Worm (Caenorhabditis elegans) whole organism, L1 larva: Measurements from ENCODE around the gene W03G11.3.
A peak's percentile ranks its signal among the peaks of the same experiment; 100 is the strongest.

Experiments
- C04F5.9 ChIP-seq: sonication (generic microtip); optimal IDR thresholded peaks from 2 replicates; lab custom pipeline; 2016; ENCODE audit warnings: missing genetic modification characterization, missing compliant biosample characterization
- C16A3.4 ChIP-seq: fragments of 150-350 bp; optimal IDR thresholded peaks from 2 replicates; lab custom pipeline; 2014; ENCODE audit warnings: missing biosample characterization, missing genetic modification characterization
- C34B4.2 ChIP-seq: sonication (generic microtip); optimal IDR thresholded peaks from 2 replicates; lab custom pipeline; 2017; ENCODE audit warnings: mild to moderate bottlenecking, missing genetic modification characterization, missing compliant biosample characterization
- Y116A8C.19 ChIP-seq: sonication (generic microtip); optimal IDR thresholded peaks from 2 replicates; lab custom pipeline; 2016; ENCODE audit warnings: missing compliant biosample characterization, missing genetic modification characterization, borderline replicate concordance
- aha-1 ChIP-seq: fragments of 150-350 bp; optimal IDR thresholded peaks from 2 replicates; lab custom pipeline; 2014; ENCODE audit warnings: missing biosample characterization, missing genetic modification characterization
- alr-1 ChIP-seq: fragments of 200-800 bp; sonication (Bioruptor generic); optimal IDR thresholded peaks from 2 replicates; lab custom pipeline; 2018; ENCODE audit warnings: borderline replicate concordance, mild to moderate bottlenecking, missing genetic modification characterization, missing compliant biosample characterization
- aly-2 ChIP-seq: fragments of 150-350 bp; optimal IDR thresholded peaks from 2 replicates; lab custom pipeline; 2014; ENCODE audit warnings: missing biosample characterization, missing genetic modification characterization
- ama-1 ChIP-seq: fragments of 150-350 bp; optimal IDR thresholded peaks from 2 replicates; lab custom pipeline; 2014
- blmp-1 ChIP-seq: fragments of 150-350 bp; optimal IDR thresholded peaks from 2 replicates; lab custom pipeline; 2014; ENCODE audit warnings: missing biosample characterization, missing genetic modification characterization
- ceh-63 ChIP-seq: fragments of 200-800 bp; sonication (Bioruptor generic); optimal IDR thresholded peaks from 2 replicates; lab custom pipeline; 2018; ENCODE audit warnings: mild to moderate bottlenecking, missing genetic modification characterization, missing compliant biosample characterization
- ceh-90 ChIP-seq: sonication (generic microtip); optimal IDR thresholded peaks from 2 replicates; lab custom pipeline; 2016; ENCODE audit warnings: missing genetic modification characterization, missing compliant biosample characterization
- dpl-1 ChIP-seq, 3 experiments: fragments of 150-350 bp in 2 of 3; sonication (generic microtip) in 1 of 3; optimal IDR thresholded peaks; 2 replicates each; lab custom pipeline; 2014 to 2017; ENCODE audit warnings: missing biosample characterization in 3 of 3, missing genetic modification characterization in 3 of 3, missing genetic modification reagents in 3 of 3
- efl-3 ChIP-seq: fragments of 200-800 bp; sonication (Bioruptor generic); optimal IDR thresholded peaks from 2 replicates; lab custom pipeline; 2018; ENCODE audit warnings: mild to moderate bottlenecking, missing genetic modification characterization, missing compliant biosample characterization
- elt-2 ChIP-seq: sonication (generic microtip); optimal IDR thresholded peaks from 2 replicates; lab custom pipeline; 2016; ENCODE audit warnings: missing genetic modification characterization, mild to moderate bottlenecking, inconsistent platforms, missing compliant biosample characterization, missing genetic modification reagents
- elt-3 ChIP-seq, 6 experiments: fragments of 150-350 bp in 1 of 6; sonication (generic microtip); optimal IDR thresholded peaks; 2 replicates each; lab custom pipeline; 2017 to 2018; ENCODE audit warnings: missing biosample characterization in 6 of 6, missing genetic modification characterization in 6 of 6, inconsistent platforms in 1 of 6
- ets-5 ChIP-seq: fragments of 200-800 bp; sonication (Bioruptor generic); IDR thresholded peaks from 2 replicates; pipeline ENCODE4 v1.3.6; 2022; ENCODE audit warnings: missing genetic modification characterization, missing compliant biosample characterization
- fkh-4 ChIP-seq: sonication (generic microtip); optimal IDR thresholded peaks from 2 replicates; lab custom pipeline; 2016; ENCODE audit warnings: missing compliant biosample characterization, missing genetic modification characterization, borderline replicate concordance
- fkh-8 ChIP-seq: sonication (generic microtip); optimal IDR thresholded peaks from 2 replicates; lab custom pipeline; 2016; ENCODE audit warnings: mild to moderate bottlenecking, missing genetic modification characterization, missing compliant biosample characterization
- fos-1 ChIP-seq: fragments of 150-350 bp; optimal IDR thresholded peaks from 2 replicates; lab custom pipeline; 2014; ENCODE audit warnings: missing biosample characterization, missing genetic modification characterization
- hlh-17 ChIP-seq: fragments of 200-800 bp; sonication (Bioruptor generic); optimal IDR thresholded peaks from 2 replicates; lab custom pipeline; 2018; ENCODE audit warnings: missing genetic modification characterization, mild to moderate bottlenecking, missing compliant biosample characterization, moderate library complexity, borderline replicate concordance
- hlh-4 ChIP-seq: sonication (generic microtip); optimal IDR thresholded peaks from 2 replicates; lab custom pipeline; 2016; ENCODE audit warnings: mild to moderate bottlenecking, missing genetic modification characterization, missing compliant biosample characterization
- hpl-2 ChIP-seq: fragments of 150-350 bp; optimal IDR thresholded peaks from 2 replicates; lab custom pipeline; 2014; ENCODE audit warnings: missing biosample characterization, missing genetic modification reagents, missing genetic modification characterization
- isw-1 ChIP-seq: fragments of 200-800 bp; sonication (Bioruptor generic); IDR thresholded peaks from 2 replicates; pipeline ENCODE4 v1.3.6; 2022; ENCODE audit warnings: missing genetic modification characterization, missing compliant biosample characterization
- jun-1 ChIP-seq: fragments of 150-350 bp; optimal IDR thresholded peaks from 2 replicates; lab custom pipeline; 2014; ENCODE audit warnings: missing biosample characterization, missing genetic modification reagents, missing genetic modification characterization
- lin-14 ChIP-seq: fragments of 200-800 bp; sonication (Bioruptor generic); optimal IDR thresholded peaks from 2 replicates; lab custom pipeline; 2018; ENCODE audit warnings: mild to moderate bottlenecking, missing genetic modification characterization, moderate library complexity, missing compliant biosample characterization
- lin-35 ChIP-seq, 2 experiments: fragments of 150-350 bp; optimal IDR thresholded peaks; 2 replicates each; lab custom pipeline; 2014; ENCODE audit warnings: missing biosample characterization in 2 of 2, missing genetic modification characterization in 2 of 2, missing genetic modification reagents in 2 of 2
- lin-39 ChIP-seq: fragments of 150-350 bp; optimal IDR thresholded peaks from 2 replicates; lab custom pipeline; 2014; ENCODE audit warnings: missing biosample characterization, missing genetic modification reagents, missing genetic modification characterization
- mef-2 ChIP-seq: fragments of 150-350 bp; optimal IDR thresholded peaks from 2 replicates; lab custom pipeline; 2014; ENCODE audit warnings: missing biosample characterization, missing genetic modification characterization
- nhr-11 ChIP-seq: fragments of 150-350 bp; optimal IDR thresholded peaks from 2 replicates; lab custom pipeline; 2014; ENCODE audit warnings: missing biosample characterization, missing genetic modification characterization
- nhr-12 ChIP-seq: sonication (generic microtip); optimal IDR thresholded peaks from 2 replicates; lab custom pipeline; 2017; ENCODE audit warnings: missing biosample characterization, missing genetic modification characterization
- nhr-19 ChIP-seq: fragments of 200-800 bp; sonication (Bioruptor generic); conservative IDR thresholded peaks from 2 replicates; pipeline ENCODE4 v1.3.6; 2022; ENCODE audit warnings: missing genetic modification characterization, missing compliant biosample characterization
- nhr-20 ChIP-seq: sonication (generic microtip); optimal IDR thresholded peaks from 2 replicates; lab custom pipeline; 2016; ENCODE audit warnings: mild to moderate bottlenecking, missing genetic modification characterization, missing compliant biosample characterization
- nhr-47 ChIP-seq: sonication (generic microtip); optimal IDR thresholded peaks from 2 replicates; lab custom pipeline; 2016; ENCODE audit warnings: mild to moderate bottlenecking, missing genetic modification characterization, moderate library complexity, missing compliant biosample characterization
- nhr-71 ChIP-seq: sonication (generic microtip); optimal IDR thresholded peaks from 2 replicates; lab custom pipeline; 2016; ENCODE audit warnings: mild to moderate bottlenecking, missing genetic modification characterization, moderate library complexity, missing compliant biosample characterization
- nhr-77 ChIP-seq: fragments of 150-350 bp; optimal IDR thresholded peaks from 2 replicates; lab custom pipeline; 2014; ENCODE audit warnings: missing biosample characterization, missing genetic modification characterization
- nhr-84 ChIP-seq: sonication (generic microtip); optimal IDR thresholded peaks from 2 replicates; lab custom pipeline; 2017; ENCODE audit warnings: missing biosample characterization, missing genetic modification characterization
- nhr-85 ChIP-seq: sonication (generic microtip); peaks from one replicate; lab custom pipeline; 2016; ENCODE audit warnings: missing genetic modification characterization, inconsistent platforms, missing compliant biosample characterization
- nhr-90 ChIP-seq: sonication (generic microtip); optimal IDR thresholded peaks from 2 replicates; lab custom pipeline; 2016; ENCODE audit warnings: mild to moderate bottlenecking, missing genetic modification characterization, missing compliant biosample characterization; ENCODE audit not compliant: poor library complexity
- pax-3 ChIP-seq: fragments of 200-800 bp; sonication (Bioruptor generic); optimal IDR thresholded peaks from 2 replicates; lab custom pipeline; 2018; ENCODE audit warnings: mild to moderate bottlenecking, missing genetic modification characterization, moderate library complexity, missing compliant biosample characterization
- pqm-1 ChIP-seq: sonication (generic microtip); optimal IDR thresholded peaks from 3 replicates; lab custom pipeline; 2017; ENCODE audit warnings: missing biosample characterization, missing genetic modification characterization
- rnt-1 ChIP-seq: sonication (generic microtip); optimal IDR thresholded peaks from 2 replicates; lab custom pipeline; 2016; ENCODE audit warnings: mild to moderate bottlenecking, missing genetic modification characterization, moderate library complexity, missing compliant biosample characterization
- skn-1 ChIP-seq: fragments of 150-350 bp; optimal IDR thresholded peaks from 2 replicates; lab custom pipeline; 2014; ENCODE audit warnings: missing biosample characterization, missing genetic modification characterization
- snu-23 ChIP-seq: sonication (generic microtip); optimal IDR thresholded peaks from 2 replicates; lab custom pipeline; 2016; ENCODE audit warnings: missing genetic modification characterization, missing compliant biosample characterization
- sox-4 ChIP-seq: sonication (generic microtip); optimal IDR thresholded peaks from 2 replicates; lab custom pipeline; 2016; ENCODE audit warnings: missing genetic modification characterization, missing compliant biosample characterization
- tbx-2 ChIP-seq: sonication (generic microtip); optimal IDR thresholded peaks from 2 replicates; lab custom pipeline; 2016; ENCODE audit warnings: missing genetic modification characterization, missing compliant biosample characterization
- tlp-1 ChIP-seq: fragments of 150-350 bp; optimal IDR thresholded peaks from 2 replicates; lab custom pipeline; 2014; ENCODE audit warnings: missing biosample characterization, missing genetic modification characterization
- unc-30 ChIP-seq: sonication (generic microtip); optimal IDR thresholded peaks from 2 replicates; lab custom pipeline; 2017; ENCODE audit warnings: missing biosample characterization, missing genetic modification characterization
- unc-98 ChIP-seq: fragments of 200-800 bp; sonication (Bioruptor generic); IDR thresholded peaks from 2 replicates; pipeline ENCODE4 v1.3.6; 2022; ENCODE audit warnings: missing genetic modification characterization, missing compliant biosample characterization
- zag-1 ChIP-seq: fragments of 150-350 bp; optimal IDR thresholded peaks from 2 replicates; lab custom pipeline; 2014; ENCODE audit warnings: missing biosample characterization, missing genetic modification characterization

W03G11.3 gene

DNA sequence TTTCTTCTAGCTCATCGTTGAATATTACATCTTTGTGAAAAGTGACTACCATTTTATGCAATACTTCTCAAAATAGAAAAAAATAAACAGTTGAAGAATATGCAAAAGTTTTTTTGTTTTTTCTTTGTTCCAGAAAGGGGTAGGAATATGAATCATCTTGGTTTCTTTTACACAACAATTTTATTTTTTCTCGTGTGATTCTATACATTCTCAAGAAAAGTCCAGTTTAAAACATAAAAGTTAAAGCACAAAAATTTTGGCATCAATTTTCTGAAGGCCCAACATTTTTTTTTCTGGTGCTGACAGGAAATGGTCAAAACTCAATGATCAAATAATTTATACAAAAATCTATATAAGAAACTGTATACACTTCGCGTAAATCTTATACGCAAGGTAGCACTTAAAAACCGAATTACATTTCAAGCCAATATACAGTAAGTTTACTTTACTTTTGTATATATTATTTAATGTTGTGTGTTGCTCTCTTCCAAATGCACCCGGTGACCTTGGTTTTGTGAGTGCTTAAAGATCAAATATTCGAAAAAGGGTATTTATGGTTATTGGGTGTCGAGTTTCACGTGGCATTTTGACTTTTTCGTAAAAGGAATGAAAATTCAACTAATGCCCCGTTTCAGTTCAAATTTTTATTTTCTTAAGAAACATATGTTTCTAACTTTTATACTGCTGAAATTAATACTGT lies 5.1 kb upstream of the W03G11.3 start, which contains the start of the genes W03G11.2 and lgc-13:
W03G11.2 (minus strand) TSS at position 101 of the 700 bp plus-strand sequence.
lgc-13 (plus strand) TSS at position 650 of the 700 bp plus-strand sequence.
- TF ChIP-seq hpl-2 (GFP tag; lab: Kevin White, UChicago) (no peak), efl-3 (GFP tag; lab: Kevin White, UChicago) (no peak), tlp-1 (tag; lab: Kevin White, UChicago) (no peak), rnt-1 (tag; lab: Kevin White, UChicago) (no peak), skn-1 (tag; lab: Kevin White, UChicago) (no peak), fos-1 (tag; lab: Kevin White, UChicago) (no peak), nhr-84 (no peak), aha-1 (tag; lab: Kevin White, UChicago) (no peak), hlh-17 (no peak), ceh-90 (tag; lab: Kevin White, UChicago) (no peak), elt-3 (tag; optimal IDR thresholded peaks at IDR 0.05; lab: Kevin White, UChicago) (no peak), elt-2 (no peak), isw-1 (GFP tag; lab: Robert Waterston, UW) (no peak)

DNA sequence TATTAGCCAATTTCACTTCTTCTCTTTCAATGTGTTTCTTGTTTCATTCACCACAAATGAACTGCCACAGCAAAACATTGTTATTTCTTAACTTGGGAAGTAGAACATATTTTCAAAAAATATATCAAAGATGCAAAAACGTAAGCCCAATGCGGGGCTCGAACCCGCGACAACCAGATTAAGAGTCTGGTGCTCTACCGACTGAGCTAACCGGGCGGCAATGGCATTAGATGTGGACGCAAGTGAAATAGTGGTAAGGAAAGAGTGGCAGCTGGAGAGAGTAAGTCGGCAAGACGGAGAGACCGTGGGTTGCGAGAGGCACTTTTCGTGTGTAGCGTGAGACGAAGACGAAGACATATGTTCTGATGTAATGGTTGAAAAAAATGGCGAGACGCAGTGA lies 2.4 kb upstream of the W03G11.3 start:
- TF ChIP-seq C04F5.9 (tag; lab: Kevin White, UChicago), result peak; percentile 35
- TF ChIP-seq nhr-47 (tag; lab: Kevin White, UChicago), result peak; percentile 88
- peak; percentile 90 for TF ChIP-seq snu-23
- TF ChIP-seq pax-3, result peak; percentile 34
- TF ChIP-seq blmp-1 (tag; lab: Kevin White, UChicago), result no peak
- peak; percentile 33 for TF ChIP-seq isw-1 (GFP tag; lab: Robert Waterston, UW)
- peak; percentile 83 for TF ChIP-seq nhr-90 (tag; lab: Kevin White, UChicago)
- peak; percentile 79 for TF ChIP-seq tbx-2 (tag; lab: Kevin White, UChicago)
- TF ChIP-seq nhr-20 (tag; lab: Kevin White, UChicago), result peak; percentile 82
- no peak for TF ChIP-seq Y116A8C.19 (tag; lab: Kevin White, UChicago)
- TF ChIP-seq mef-2, result no peak
- TF ChIP-seq zag-1, result no peak
- TF ChIP-seq aly-2 (tag; lab: Kevin White, UChicago), result peak; percentile 38
- no peak for TF ChIP-seq nhr-84
- no peak for TF ChIP-seq nhr-11 (tag; lab: Kevin White, UChicago)
- TF ChIP-seq ama-1 (lab: Kevin White, UChicago), result no peak
- peak; percentile 86 for TF ChIP-seq nhr-71 (tag; lab: Kevin White, UChicago)
- TF ChIP-seq ets-5 (GFP tag; lab: Robert Waterston, UW), result no peak
- TF ChIP-seq nhr-12 (tag; lab: Kevin White, UChicago), result no peak
- TF ChIP-seq lin-14 (GFP tag; lab: Kevin White, UChicago), result peak; percentile 87
- TF ChIP-seq tlp-1 (tag; lab: Kevin White, UChicago), result no peak
- TF ChIP-seq lin-39 (tag; lab: Kevin White, UChicago), result no peak
- TF ChIP-seq alr-1 (tag; lab: Kevin White, UChicago), result no peak
- TF ChIP-seq nhr-19 (GFP tag; lab: Robert Waterston, UW), result peak; percentile 86
- no peak for TF ChIP-seq fkh-4
- no peak for TF ChIP-seq ceh-90 (tag; lab: Kevin White, UChicago)
- no peak for TF ChIP-seq hlh-4 (tag; lab: Kevin White, UChicago)
- peak; percentile 63 for TF ChIP-seq sox-4 (tag; lab: Kevin White, UChicago)
- no peak for TF ChIP-seq C34B4.2 (tag; lab: Kevin White, UChicago)
- TF ChIP-seq rnt-1 (tag; lab: Kevin White, UChicago), result peak; percentile 84
- no peak for TF ChIP-seq pqm-1 (tag; lab: Kevin White, UChicago)
- TF ChIP-seq lin-35 (GFP tag; optimal IDR thresholded peaks at IDR 0.05; lab: Kevin White, UChicago), result peak in 1 of 2 experiments; percentile 42
- TF ChIP-seq efl-3 (GFP tag; lab: Kevin White, UChicago), result peak; percentile 34
- TF ChIP-seq nhr-77 (tag; lab: Kevin White, UChicago), result peak; percentile 58
- no peak for TF ChIP-seq ceh-63 (GFP tag; lab: Kevin White, UChicago)
- no peak for TF ChIP-seq unc-30 (tag; lab: Kevin White, UChicago)
- no peak for TF ChIP-seq unc-98 (GFP tag; lab: Robert Waterston, UW)
- peak; percentile 82 for TF ChIP-seq fkh-8
- TF ChIP-seq C16A3.4 (tag; lab: Kevin White, UChicago), result peak; percentile 58
- peak; percentile 78 for TF ChIP-seq nhr-85 (tag; lab: Kevin White, UChicago)
- peak; percentile 52 for TF ChIP-seq fos-1 (tag; lab: Kevin White, UChicago)
- TF ChIP-seq dpl-1 (GFP tag; optimal IDR thresholded peaks at IDR 0.05; lab: Kevin White, UChicago), result peak in 2 of 3 experiments; percentile 4 to 13
- TF ChIP-seq hlh-17, result no peak
- TF ChIP-seq jun-1 (tag; lab: Kevin White, UChicago), result peak; percentile 75
